Worm (Caenorhabditis elegans) whole organism, midembryonic: ENCODE measurements around the gene T16A9.3.

Experiments used
- T22C8.4 ChIP-seq: fragments of 200-800 bp; sonication (Bioruptor generic); IDR thresholded peaks from 2 replicates; pipeline ENCODE4 v1.3.6; 2022; ENCODE audit warnings: missing genetic modification characterization, missing compliant biosample characterization
- cog-1 ChIP-seq: sonication (generic microtip); optimal IDR thresholded peaks from 2 replicates; lab custom pipeline; 2016; ENCODE audit warnings: missing genetic modification characterization, missing compliant biosample characterization
- flt-1 ChIP-seq: fragments of 200-800 bp; sonication (Bioruptor generic); IDR thresholded peaks from 2 replicates; pipeline ENCODE4 v1.3.6; 2022; ENCODE audit warnings: missing genetic modification characterization, missing compliant biosample characterization
- klf-2 ChIP-seq: fragments of 200-800 bp; sonication (Bioruptor generic); conservative IDR thresholded peaks from 2 replicates; pipeline ENCODE4 v1.3.6; 2022; ENCODE audit warnings: missing genetic modification reagents, missing genetic modification characterization, missing compliant biosample characterization
- med-1 ChIP-seq: sonication (generic microtip); optimal IDR thresholded peaks from 2 replicates; lab custom pipeline; 2017; ENCODE audit warnings: missing genetic modification characterization, mild to moderate bottlenecking, missing compliant biosample characterization, antibody characterized with exemption, missing genetic modification reagents; ENCODE audit not compliant: insufficient read depth
- ref-1 ChIP-seq: fragments of 200-800 bp; sonication (Bioruptor generic); conservative IDR thresholded peaks from 2 replicates; pipeline ENCODE4 v1.3.6; 2022; ENCODE audit warnings: missing genetic modification reagents, missing genetic modification characterization, missing compliant biosample characterization
- tab-1 ChIP-seq: fragments of 200-800 bp; sonication (Bioruptor generic); IDR thresholded peaks from 2 replicates; pipeline ENCODE4 v1.3.6; 2022; ENCODE audit warnings: missing genetic modification characterization, missing compliant biosample characterization
- ztf-23 ChIP-seq: fragments of 200-800 bp; sonication (Bioruptor generic); IDR thresholded peaks from 2 replicates; pipeline ENCODE4 v1.3.6; 2022; ENCODE audit warnings: missing genetic modification reagents, missing genetic modification characterization, missing compliant biosample characterization
- ztf-29 ChIP-seq: fragments of 200-800 bp; sonication (Bioruptor generic); IDR thresholded peaks from 2 replicates; pipeline ENCODE4 v1.3.6; 2022; ENCODE audit warnings: missing genetic modification reagents, missing genetic modification characterization, missing compliant biosample characterization

DNA sequence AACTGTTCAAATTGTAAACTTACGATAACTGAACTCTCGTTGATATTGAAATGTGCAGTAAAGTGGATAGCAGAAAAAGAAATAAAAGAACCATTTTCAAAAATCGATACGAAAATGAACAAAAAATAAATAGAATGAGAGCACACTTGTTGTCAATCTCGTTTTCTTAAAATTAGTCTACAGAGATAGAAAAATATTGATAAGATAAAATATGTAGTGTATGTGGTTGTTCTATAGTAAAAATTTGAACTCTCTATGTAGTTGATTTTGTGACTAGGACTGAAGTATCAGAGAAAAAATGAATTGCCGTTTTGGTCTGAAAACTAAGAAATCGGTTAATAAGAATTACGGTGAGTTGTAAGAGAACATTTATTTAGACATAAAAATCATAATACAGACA, 34.0 kb upstream of the T16A9.3 start, which contains the start of gene cest-2.1:
- no peak for TF ChIP-seq ztf-29 (GFP tag; lab: Robert Waterston, UW)
- TF ChIP-seq flt-1 = no peak
- no peak for TF ChIP-seq ref-1 (GFP tag; lab: Robert Waterston, UW)
- no peak for TF ChIP-seq klf-2
- TF ChIP-seq med-1 (GFP tag; lab: Kevin White, UChicago) = no peak
- TF ChIP-seq T22C8.4 (GFP tag; lab: Robert Waterston, UW) = no peak
- TF ChIP-seq tab-1 (GFP tag; lab: Robert Waterston, UW) = no peak
- TF ChIP-seq cog-1 (tag; lab: Kevin White, UChicago) = no peak
- TF ChIP-seq ztf-23 = no peak
